Fruit fly (Drosophila melanogaster) whole organism, adult: ENCODE results near the gene mRpS7.

ENCODE experiments used
- CG11617 ChIP-seq: fragments of 200-800 bp; sonication (Bioruptor generic); optimal IDR thresholded peaks from 2 replicates; lab custom pipeline; 2017; ENCODE audit warnings: mild to moderate bottlenecking, missing biosample characterization, missing genetic modification reagents, missing genetic modification characterization
- CG12768 ChIP-seq: fragments of 200-800 bp; sonication (Bioruptor generic); optimal IDR thresholded peaks from 2 replicates; lab custom pipeline; 2017; ENCODE audit warnings: missing biosample characterization, missing genetic modification characterization, mild to moderate bottlenecking, moderate library complexity, missing genetic modification reagents
- CG14711 ChIP-seq: fragments of 200-800 bp; sonication (Bioruptor generic); optimal IDR thresholded peaks from 2 replicates; lab custom pipeline; 2018; ENCODE audit warnings: missing biosample characterization, mild to moderate bottlenecking, missing genetic modification characterization, moderate library complexity
- CG1620 ChIP-seq: fragments of 200-800 bp; sonication (Bioruptor generic); optimal IDR thresholded peaks from 2 replicates; lab custom pipeline; 2016; ENCODE audit warnings: missing biosample characterization, missing genetic modification characterization
- CG33017 ChIP-seq: fragments of 200-800 bp; sonication (Bioruptor generic); optimal IDR thresholded peaks from 2 replicates; lab custom pipeline; 2018; ENCODE audit warnings: missing biosample characterization, mild to moderate bottlenecking, missing genetic modification characterization, moderate library complexity
- CG5204 ChIP-seq: fragments of 200-800 bp; sonication (Bioruptor generic); optimal IDR thresholded peaks from 2 replicates; lab custom pipeline; 2016; ENCODE audit warnings: missing biosample characterization, missing genetic modification characterization
- CG7045 ChIP-seq: fragments of 200-800 bp; sonication (Bioruptor generic); optimal IDR thresholded peaks from 2 replicates; lab custom pipeline; 2017; ENCODE audit warnings: missing biosample characterization, mild to moderate bottlenecking, missing genetic modification characterization
- CG7101 ChIP-seq: fragments of 200-800 bp; sonication (Bioruptor generic); optimal IDR thresholded peaks from 2 replicates; lab custom pipeline; 2018; ENCODE audit warnings: missing biosample characterization, mild to moderate bottlenecking, missing genetic modification characterization, moderate library complexity
- Clk ChIP-seq: fragments of 200-800 bp; sonication (Bioruptor generic); optimal IDR thresholded peaks from 2 replicates; lab custom pipeline; 2017; ENCODE audit warnings: missing biosample characterization, missing genetic modification characterization
- Crg-1 ChIP-seq: fragments of 200-800 bp; sonication (Bioruptor generic); optimal IDR thresholded peaks from 2 replicates; lab custom pipeline; 2016; ENCODE audit warnings: missing biosample characterization, missing genetic modification characterization
- Hr96 ChIP-seq: fragments of 200-800 bp; sonication (Bioruptor generic); optimal IDR thresholded peaks from 2 replicates; lab custom pipeline; 2016; ENCODE audit warnings: missing biosample characterization, missing genetic modification characterization
- Mnt ChIP-seq: fragments of 200-800 bp; sonication (Bioruptor generic); optimal IDR thresholded peaks from 2 replicates; lab custom pipeline; 2016; ENCODE audit warnings: missing biosample characterization, mild to moderate bottlenecking, missing genetic modification characterization
- bab1 ChIP-seq: fragments of 200-800 bp; sonication (Bioruptor generic); optimal IDR thresholded peaks from 3 replicates; lab custom pipeline; 2019; ENCODE audit warnings: missing biosample characterization, mild to moderate bottlenecking, missing genetic modification characterization, moderate library complexity
- cic ChIP-seq: fragments of 200-800 bp; sonication (Bioruptor generic); optimal IDR thresholded peaks from 2 replicates; lab custom pipeline; 2017; ENCODE audit warnings: missing biosample characterization, mild to moderate bottlenecking, missing genetic modification characterization, moderate library complexity
- cnc ChIP-seq, 2 experiments: fragments of >200 bp; optimal IDR thresholded peaks; 2 replicates each; lab custom pipeline; 2017
- kay ChIP-seq: fragments of 200-800 bp; sonication (Bioruptor generic); peaks from one replicate; lab custom pipeline; 2016; ENCODE audit warnings: missing biosample characterization, missing genetic modification characterization, borderline replicate concordance
- ovo ChIP-seq: fragments of 200-800 bp; sonication (Bioruptor generic); optimal IDR thresholded peaks from 2 replicates; lab custom pipeline; 2016; ENCODE audit warnings: missing biosample characterization, missing genetic modification characterization
- pad ChIP-seq: fragments of 200-800 bp; sonication (Bioruptor generic); optimal IDR thresholded peaks from 3 replicates; lab custom pipeline; 2017; ENCODE audit warnings: missing biosample characterization, missing genetic modification characterization, mild to moderate bottlenecking, moderate library complexity, missing genetic modification reagents
- tj ChIP-seq: fragments of 200-800 bp; sonication (Bioruptor generic); optimal IDR thresholded peaks from 3 replicates; lab custom pipeline; 2017; ENCODE audit warnings: missing biosample characterization, mild to moderate bottlenecking, missing genetic modification characterization, moderate library complexity
- toe ChIP-seq: fragments of 200-800 bp; sonication (Bioruptor generic); optimal IDR thresholded peaks from 2 replicates; lab custom pipeline; 2016; ENCODE audit warnings: missing biosample characterization, missing genetic modification characterization

mRpS7 gene

dm6 chr2L:10413251-10414127 is 27.0 kb downstream of the mRpS7 start, which contains the start of the genes CG5355 and Klp31E:
Gene CG5355 (minus strand): TSS chr2L:10413463.
Gene Klp31E (plus strand): TSS chr2L:10414017.
- TF ChIP-seq cnc (optimal IDR thresholded peaks at IDR 0.05; lab: Kevin White, UChicago) (peak in 1 of 2 experiments; percentile 37), toe (GFP tag; lab: Kevin White, UChicago) (no peak), CG33017 (tag; lab: Kevin White, UChicago) (peak; percentile 41), CG1620 (peak; percentile 46), Mnt (GFP tag; lab: Kevin White, UChicago) (peak; percentile 33), cic (no peak), CG5204 (GFP tag; lab: Kevin White, UChicago) (no peak), ovo (no peak), CG11617 (GFP tag; lab: Kevin White, UChicago) (peak; percentile 78), Clk (GFP tag; lab: Kevin White, UChicago) (peak; percentile 31), CG12768 (peak; percentile 61), pad (GFP tag; lab: Kevin White, UChicago) (peak; percentile 52), CG14711 (tag; lab: Kevin White, UChicago) (peak; percentile 47), CG7101 (tag; lab: Kevin White, UChicago) (peak; percentile 60), tj (peak; percentile 39), CG7045 (GFP tag; lab: Kevin White, UChicago) (peak; percentile 64)

- TF ChIP-seq kay (peak; percentile 94), CG14711 (tag; lab: Kevin White, UChicago) (no peak), Mnt (GFP tag; lab: Kevin White, UChicago) (peak; percentile 16), pad (GFP tag; lab: Kevin White, UChicago) (no peak), tj (no peak)
Measured at dm6 chr2L:10418981-10419380, 32.5 kb downstream of the mRpS7 start, which contains the start of gene RfC3. Gene RfC3 (plus strand): TSS chr2L:10419190.

dm6 chr2L:10422643-10423606 is 36.5 kb downstream of the mRpS7 start, which contains the start of the genes pie and Wdfy2:
Gene pie (minus strand): TSS chr2L:10422780.
Gene Wdfy2 (plus strand): TSS chr2L:10423291.
- TF ChIP-seq bab1 (GFP tag; lab: Kevin White, UChicago) = peak; percentile 4
- TF ChIP-seq Crg-1 (GFP tag; lab: Kevin White, UChicago) = no peak
- no peak for TF ChIP-seq Clk (GFP tag; lab: Kevin White, UChicago)
- TF ChIP-seq kay = peak; percentile 68
- peak; percentile 88 for TF ChIP-seq tj
- no peak for TF ChIP-seq CG12768
- no peak for TF ChIP-seq CG1620

- TF ChIP-seq cnc (optimal IDR thresholded peaks at IDR 0.05; lab: Kevin White, UChicago) = no peak
- no peak for TF ChIP-seq ovo
- TF ChIP-seq CG12768 = no peak
- TF ChIP-seq bab1 (GFP tag; lab: Kevin White, UChicago) = no peak
- TF ChIP-seq pad (GFP tag; lab: Kevin White, UChicago) = no peak
- no peak for TF ChIP-seq CG14711 (tag; lab: Kevin White, UChicago)
- TF ChIP-seq Mnt (GFP tag; lab: Kevin White, UChicago) = no peak
- no peak for TF ChIP-seq CG33017 (tag; lab: Kevin White, UChicago)
- no peak for TF ChIP-seq Clk (GFP tag; lab: Kevin White, UChicago)
- TF ChIP-seq toe (GFP tag; lab: Kevin White, UChicago) = no peak
- TF ChIP-seq cic = no peak
- no peak for TF ChIP-seq Crg-1 (GFP tag; lab: Kevin White, UChicago)
- TF ChIP-seq CG5204 (GFP tag; lab: Kevin White, UChicago) = no peak
- no peak for TF ChIP-seq kay
- TF ChIP-seq CG7045 (GFP tag; lab: Kevin White, UChicago) = no peak
- no peak for TF ChIP-seq CG1620
- TF ChIP-seq CG7101 (tag; lab: Kevin White, UChicago) = no peak
- TF ChIP-seq Hr96 = no peak
- no peak for TF ChIP-seq CG11617 (GFP tag; lab: Kevin White, UChicago)
- TF ChIP-seq tj = no peak
Measured at dm6 chr2L:10425599-10425998, 39.1 kb downstream of the mRpS7 start.

dm6 chr2L:10426534-10427048 is 40.1 kb downstream of the mRpS7 start, which contains the start of the genes SmB and KdelR:
Gene SmB (minus strand): TSS chr2L:10426627.
Gene KdelR (plus strand): TSS chr2L:10426887.
- TF ChIP-seq toe (GFP tag; lab: Kevin White, UChicago) = no peak
- no peak for TF ChIP-seq kay
- no peak for TF ChIP-seq CG7045 (GFP tag; lab: Kevin White, UChicago)
- no peak for TF ChIP-seq CG1620
- no peak for TF ChIP-seq CG5204 (GFP tag; lab: Kevin White, UChicago)
- TF ChIP-seq CG12768 = no peak
- TF ChIP-seq CG7101 (tag; lab: Kevin White, UChicago) = peak; percentile 63
- peak; percentile 34 for TF ChIP-seq bab1 (GFP tag; lab: Kevin White, UChicago)
- no peak for TF ChIP-seq Hr96
- peak; percentile 65 for TF ChIP-seq CG14711 (tag; lab: Kevin White, UChicago)
- TF ChIP-seq Crg-1 (GFP tag; lab: Kevin White, UChicago) = peak; percentile 54
- peak; percentile 65 for TF ChIP-seq CG11617 (GFP tag; lab: Kevin White, UChicago)
- TF ChIP-seq pad (GFP tag; lab: Kevin White, UChicago) = no peak
- TF ChIP-seq tj = peak; percentile 97
- no peak for TF ChIP-seq ovo
- TF ChIP-seq Mnt (GFP tag; lab: Kevin White, UChicago) = peak; percentile 89
- TF ChIP-seq Clk (GFP tag; lab: Kevin White, UChicago) = no peak
- peak; percentile 26 for TF ChIP-seq cic
- peak in 1 of 2 experiments; percentile 2 for TF ChIP-seq cnc (optimal IDR thresholded peaks at IDR 0.05; lab: Kevin White, UChicago)
- TF ChIP-seq CG33017 (tag; lab: Kevin White, UChicago) = no peak
